In genomic region chrIII:12821331-12821730, ce11 we compare ENCODE assay signal across 7 worm cellular contexts.
TF ChIP-seq lines count a peak whose summit lies in the region.

No protein-coding gene starts in this region.

TF ChIP-seq in whole organism, L1 larva, 84 proteins besides CTCF, POLR2A, EP300 and RAD21 (continues in another document):
- TF ChIP-seq aly-2 (tag; optimal IDR thresholded peaks at IDR 0.05; lab: Kevin White, UChicago) (no peak), nhr-19 (GFP tag; conservative IDR thresholded peaks at IDR 0.05; lab: Robert Waterston, UW) (no peak), blmp-1 (tag; optimal IDR thresholded peaks at IDR 0.05; lab: Kevin White, UChicago) (peak; percentile 10), fkh-4 (tag; optimal IDR thresholded peaks at IDR 0.05; lab: Kevin White, UChicago; ENCODE audit: borderline replicate concordance) (no peak), swsn-7 (tag; optimal IDR thresholded peaks at IDR 0.05; lab: Kevin White, UChicago) (no peak), C16A3.4 (tag; optimal IDR thresholded peaks at IDR 0.05; lab: Kevin White, UChicago) (peak; percentile 27), lir-3 (tag; optimal IDR thresholded peaks at IDR 0.05; lab: Kevin White, UChicago; ENCODE audit: poor library complexity) (no peak), dpl-1 (GFP tag; optimal IDR thresholded peaks at IDR 0.05; lab: Kevin White, UChicago) (peak in 1 of 3 experiments; percentile 58), lsy-2 (tag; optimal IDR thresholded peaks at IDR 0.05; lab: Kevin White, UChicago) (peak in 1 of 2 experiments; percentile 56), skn-1 (tag; optimal IDR thresholded peaks at IDR 0.05; lab: Kevin White, UChicago) (no peak), snpc-4 (tag; optimal IDR thresholded peaks at IDR 0.05; lab: Kevin White, UChicago) (no peak), nhr-85 (tag; lab: Kevin White, UChicago) (no peak), hlh-4 (tag; optimal IDR thresholded peaks at IDR 0.05; lab: Kevin White, UChicago) (no peak)

TF ChIP-seq in whole organism, L2 larva, 48 proteins besides CTCF, POLR2A, EP300 and RAD21 (continues in another document):
- TF ChIP-seq ceh-82 (tag; optimal IDR thresholded peaks at IDR 0.05; lab: Kevin White, UChicago) (no peak), nhr-23 (tag; optimal IDR thresholded peaks at IDR 0.05; lab: Kevin White, UChicago) (no peak), lsy-2 (tag; optimal IDR thresholded peaks at IDR 0.05; lab: Kevin White, UChicago) (peak in 1 of 2 experiments; percentile 47), lin-13 (GFP tag; optimal IDR thresholded peaks at IDR 0.05; lab: Kevin White, UChicago) (peak; percentile 3), sem-4 (tag; optimal IDR thresholded peaks at IDR 0.05; lab: Kevin White, UChicago) (no peak), ZK546.5 (tag; optimal IDR thresholded peaks at IDR 0.05; lab: Kevin White, UChicago) (no peak), alr-1 (tag; optimal IDR thresholded peaks at IDR 0.05; lab: Kevin White, UChicago) (no peak), mab-5 (tag; optimal IDR thresholded peaks at IDR 0.05; lab: Kevin White, UChicago) (no peak), nhr-25 (tag; optimal IDR thresholded peaks at IDR 0.05; lab: Kevin White, UChicago) (no peak), sma-3 (GFP tag; optimal IDR thresholded peaks at IDR 0.05; lab: Kevin White, UChicago) (no peak), lin-39 (tag; optimal IDR thresholded peaks at IDR 0.05; lab: Kevin White, UChicago) (no peak), crh-2 (tag; optimal IDR thresholded peaks at IDR 0.05; lab: Kevin White, UChicago) (no peak), zag-1 (tag; optimal IDR thresholded peaks at IDR 0.05; lab: Kevin White, UChicago) (no peak), unc-55 (GFP tag; optimal IDR thresholded peaks at IDR 0.05; lab: Kevin White, UChicago) (peak; percentile 46)

TF ChIP-seq in whole organism, L3 larva, 47 proteins besides CTCF, POLR2A, EP300 and RAD21:
- TF ChIP-seq lin-15B (tag; optimal IDR thresholded peaks at IDR 0.05; lab: Kevin White, UChicago) (peak; percentile 39), egl-5 (tag; optimal IDR thresholded peaks at IDR 0.05; lab: Kevin White, UChicago) (no peak), elt-2 (tag; optimal IDR thresholded peaks at IDR 0.05; lab: Kevin White, UChicago) (no peak), mml-1 (tag; optimal IDR thresholded peaks at IDR 0.05; lab: Kevin White, UChicago) (no peak), nfya-1 (tag; optimal IDR thresholded peaks at IDR 0.05; lab: Kevin White, UChicago; ENCODE audit: insufficient read depth) (peak; percentile 33), R02D3.7 (tag; optimal IDR thresholded peaks at IDR 0.05; lab: Kevin White, UChicago) (peak; percentile 46), pha-4 (tag; optimal IDR thresholded peaks at IDR 0.05; lab: Kevin White, UChicago) (peak; percentile 31)

TF ChIP-seq in whole organism, L4 larva, 104 proteins besides CTCF, POLR2A, EP300 and RAD21:
- TF ChIP-seq lsy-2 (tag; optimal IDR thresholded peaks at IDR 0.05; lab: Kevin White, UChicago), result peak in 1 of 2 experiments; percentile 29
- TF ChIP-seq R02D3.7 (tag; optimal IDR thresholded peaks at IDR 0.05; lab: Kevin White, UChicago), result peak; percentile 28
- no peak for TF ChIP-seq tra-1 (GFP tag; IDR thresholded peaks at IDR 0.05; lab: Robert Waterston, UW)
- no peak for TF ChIP-seq ztf-7 (tag; optimal IDR thresholded peaks at IDR 0.05; lab: Kevin White, UChicago)
- TF ChIP-seq zfp-2 (tag; optimal IDR thresholded peaks at IDR 0.05; lab: Kevin White, UChicago), result no peak
- TF ChIP-seq vab-7 (GFP tag; IDR thresholded peaks at IDR 0.05; lab: Robert Waterston, UW), result no peak
- TF ChIP-seq fos-1 (tag; optimal IDR thresholded peaks at IDR 0.05; lab: Kevin White, UChicago), result no peak
- no peak for TF ChIP-seq pqm-1 (tag; optimal IDR thresholded peaks at IDR 0.05; lab: Kevin White, UChicago)

TF ChIP-seq in whole organism, late embryonic, 69 proteins besides CTCF, POLR2A, EP300 and RAD21:
- TF ChIP-seq unc-42 (tag; optimal IDR thresholded peaks at IDR 0.05; lab: Kevin White, UChicago) (peak; percentile 55), ceh-9 (tag; optimal IDR thresholded peaks at IDR 0.05; lab: Kevin White, UChicago) (no peak)

TF ChIP-seq in whole organism, mixed stage, embryonic, 35 proteins besides CTCF, POLR2A, EP300 and RAD21:
- no peak for TF ChIP-seq tbx-8 (GFP tag; optimal IDR thresholded peaks at IDR 0.05; lab: Kevin White, UChicago)
- no peak for TF ChIP-seq unc-39 (tag; optimal IDR thresholded peaks at IDR 0.05; lab: Kevin White, UChicago)
- no peak for TF ChIP-seq nhr-12 (tag; optimal IDR thresholded peaks at IDR 0.05; lab: Kevin White, UChicago)
- TF ChIP-seq ceh-83 (GFP tag; optimal IDR thresholded peaks at IDR 0.05; lab: Kevin White, UChicago), result no peak
- peak; percentile 60 for TF ChIP-seq ces-1 (GFP tag; optimal IDR thresholded peaks at IDR 0.05; lab: Kevin White, UChicago)
- no peak for TF ChIP-seq unc-120 (tag; optimal IDR thresholded peaks at IDR 0.05; lab: Kevin White, UChicago; ENCODE audit: poor library complexity, severe bottlenecking)

TF ChIP-seq in whole organism, young adult, 124 proteins besides CTCF, POLR2A, EP300 and RAD21:
- TF ChIP-seq attf-3 (GFP tag; conservative IDR thresholded peaks at IDR 0.05; lab: Robert Waterston, UW) (peak; percentile 66), repo-1 (tag; optimal IDR thresholded peaks at IDR 0.05; lab: Kevin White, UChicago) (no peak)
